Worm (Caenorhabditis elegans) whole organism, young adult: Measurements from ENCODE around the gene C32D5.11.

ENCODE experiments used
- B0019.2 ChIP-seq: fragments of 200-800 bp; sonication (Bioruptor generic); conservative IDR thresholded peaks from 2 replicates; pipeline ENCODE4 v1.3.6; 2022; ENCODE audit warnings: missing genetic modification reagents, missing genetic modification characterization, missing compliant biosample characterization
- B0261.1 ChIP-seq: sonication (generic microtip); optimal IDR thresholded peaks from 2 replicates; lab custom pipeline; 2016; ENCODE audit warnings: mild to moderate bottlenecking, missing genetic modification characterization, moderate library complexity, missing compliant biosample characterization
- C06A6.2 ChIP-seq: fragments of 200-800 bp; sonication (Bioruptor generic); conservative IDR thresholded peaks from 2 replicates; pipeline ENCODE4 v1.3.6; 2022; ENCODE audit warnings: missing genetic modification characterization, missing compliant biosample characterization
- F22D6.2 ChIP-seq: sonication (generic microtip); optimal IDR thresholded peaks from 2 replicates; lab custom pipeline; 2016; ENCODE audit warnings: mild to moderate bottlenecking, missing genetic modification characterization, missing compliant biosample characterization
- F23B12.7 ChIP-seq: sonication (generic microtip); optimal IDR thresholded peaks from 2 replicates; lab custom pipeline; 2017; ENCODE audit warnings: missing genetic modification characterization, mild to moderate bottlenecking, missing compliant biosample characterization, antibody characterized with exemption, moderate library complexity; ENCODE audit not compliant: insufficient read depth
- F39B2.1 ChIP-seq: fragments of 200-800 bp; sonication (Bioruptor generic); IDR thresholded peaks from 2 replicates; pipeline ENCODE4 v1.3.6; 2022; ENCODE audit warnings: missing genetic modification reagents, missing genetic modification characterization, missing compliant biosample characterization
- F52B5.7 ChIP-seq: sonication (generic microtip); optimal IDR thresholded peaks from 2 replicates; lab custom pipeline; 2016; ENCODE audit warnings: mild to moderate bottlenecking, missing genetic modification characterization, missing compliant biosample characterization
- F57A8.1 ChIP-seq: fragments of 200-800 bp; sonication (Bioruptor generic); optimal IDR thresholded peaks from 2 replicates; lab custom pipeline; 2018; ENCODE audit warnings: mild to moderate bottlenecking, missing genetic modification characterization, moderate library complexity, missing compliant biosample characterization
- K12H6.12 ChIP-seq: fragments of 200-800 bp; sonication (Bioruptor generic); optimal IDR thresholded peaks from 2 replicates; lab custom pipeline; 2018; ENCODE audit warnings: mild to moderate bottlenecking, missing genetic modification characterization, missing compliant biosample characterization
- Y53G8AR.9 ChIP-seq: fragments of 200-800 bp; sonication (Bioruptor generic); conservative IDR thresholded peaks from 2 replicates; pipeline ENCODE4 v1.3.6; 2022; ENCODE audit warnings: missing genetic modification reagents, missing genetic modification characterization, missing compliant biosample characterization
- Y56A3A.18 ChIP-seq: fragments of 200-800 bp; sonication (Bioruptor generic); IDR thresholded peaks from 2 replicates; pipeline ENCODE4 v1.3.6; 2022; ENCODE audit warnings: missing genetic modification reagents, missing genetic modification characterization, missing compliant biosample characterization
- Y67H2A.10 ChIP-seq: fragments of 200-800 bp; sonication (Bioruptor generic); conservative IDR thresholded peaks from 2 replicates; pipeline ENCODE4 v1.3.6; 2022; ENCODE audit warnings: missing genetic modification reagents, missing genetic modification characterization, missing compliant biosample characterization
- Y95B8A.8 ChIP-seq: fragments of 200-800 bp; sonication (Bioruptor generic); IDR thresholded peaks from 2 replicates; pipeline ENCODE4 v1.3.6; 2022; ENCODE audit warnings: missing genetic modification reagents, missing genetic modification characterization, missing compliant biosample characterization
- aptf-2 ChIP-seq: fragments of 200-800 bp; sonication (Bioruptor generic); conservative IDR thresholded peaks from 2 replicates; pipeline ENCODE4 v1.3.6; 2022; ENCODE audit warnings: missing genetic modification reagents, missing genetic modification characterization, missing compliant biosample characterization
- attf-5 ChIP-seq: fragments of 200-800 bp; sonication (Bioruptor generic); optimal IDR thresholded peaks from 2 replicates; lab custom pipeline; 2018; ENCODE audit warnings: mild to moderate bottlenecking, missing genetic modification characterization, missing compliant biosample characterization
- ceh-27 ChIP-seq: fragments of 200-800 bp; sonication (Bioruptor generic); optimal IDR thresholded peaks from 2 replicates; lab custom pipeline; 2018; ENCODE audit warnings: mild to moderate bottlenecking, missing genetic modification characterization, moderate library complexity, missing compliant biosample characterization
- ceh-91 ChIP-seq: fragments of 200-800 bp; sonication (Bioruptor generic); IDR thresholded peaks from 2 replicates; pipeline ENCODE4 v1.3.6; 2022; ENCODE audit warnings: missing genetic modification reagents, missing genetic modification characterization, missing compliant biosample characterization
- dpff-1 ChIP-seq: sonication (generic microtip); optimal IDR thresholded peaks from 2 replicates; lab custom pipeline; 2017; ENCODE audit warnings: mild to moderate bottlenecking, missing genetic modification characterization, missing compliant biosample characterization
- dpl-1 ChIP-seq: fragments of 150-350 bp; optimal IDR thresholded peaks from 2 replicates; lab custom pipeline; 2014; ENCODE audit warnings: missing biosample characterization, missing genetic modification reagents, missing genetic modification characterization
- efl-1 ChIP-seq: fragments of 150-350 bp; optimal IDR thresholded peaks from 2 replicates; lab custom pipeline; 2014; ENCODE audit warnings: missing biosample characterization, missing genetic modification reagents, missing genetic modification characterization
- egl-18 ChIP-seq: fragments of 200-800 bp; sonication (Bioruptor generic); IDR thresholded peaks from 2 replicates; pipeline ENCODE4 v1.3.6; 2022; ENCODE audit warnings: missing genetic modification reagents, missing genetic modification characterization, missing compliant biosample characterization
- egrh-3 ChIP-seq: fragments of 200-800 bp; sonication (Bioruptor generic); IDR thresholded peaks from 2 replicates; pipeline ENCODE4 v1.3.6; 2022; ENCODE audit warnings: missing genetic modification reagents, missing genetic modification characterization, missing compliant biosample characterization
- hlh-26 ChIP-seq: fragments of 200-800 bp; sonication (Bioruptor generic); conservative IDR thresholded peaks from 2 replicates; pipeline ENCODE4 v1.3.6; 2022; ENCODE audit warnings: missing genetic modification reagents, missing genetic modification characterization, missing compliant biosample characterization
- hmg-20 ChIP-seq: fragments of 200-800 bp; sonication (Bioruptor generic); IDR thresholded peaks from 2 replicates; pipeline ENCODE4 v1.3.6; 2022; ENCODE audit warnings: missing genetic modification reagents, missing genetic modification characterization, missing compliant biosample characterization
- hrde-1 ChIP-seq: sonication (generic microtip); optimal IDR thresholded peaks from 2 replicates; lab custom pipeline; 2016; ENCODE audit warnings: missing genetic modification characterization, mild to moderate bottlenecking, missing compliant biosample characterization, moderate library complexity, missing genotype, missing genetic modification reagents, borderline replicate concordance
- lin-26 ChIP-seq: fragments of 200-800 bp; sonication (Bioruptor generic); IDR thresholded peaks from 2 replicates; pipeline ENCODE4 v1.3.6; 2022; ENCODE audit warnings: missing genetic modification reagents, missing genetic modification characterization, missing compliant biosample characterization
- lin-40 ChIP-seq: sonication (generic microtip); optimal IDR thresholded peaks from 2 replicates; lab custom pipeline; 2016; ENCODE audit warnings: missing genetic modification characterization, mild to moderate bottlenecking, missing compliant biosample characterization, missing genotype, missing genetic modification reagents
- madf-10 ChIP-seq: sonication (generic microtip); optimal IDR thresholded peaks from 2 replicates; lab custom pipeline; 2016; ENCODE audit warnings: mild to moderate bottlenecking, missing genetic modification characterization, missing compliant biosample characterization
- madf-6 ChIP-seq: fragments of 200-800 bp; sonication (Bioruptor generic); IDR thresholded peaks from 2 replicates; pipeline ENCODE4 v1.3.6; 2022; ENCODE audit warnings: missing genetic modification reagents, missing genetic modification characterization, missing compliant biosample characterization
- madf-8 ChIP-seq: fragments of 200-800 bp; sonication (Bioruptor generic); conservative IDR thresholded peaks from 2 replicates; pipeline ENCODE4 v1.3.6; 2022; ENCODE audit warnings: missing genetic modification reagents, missing genetic modification characterization, missing compliant biosample characterization
- mcd-1 ChIP-seq: fragments of 200-800 bp; sonication (Bioruptor generic); IDR thresholded peaks from 2 replicates; pipeline ENCODE4 v1.3.6; 2022; ENCODE audit warnings: missing genetic modification reagents, missing genetic modification characterization, missing compliant biosample characterization
- mel-28 ChIP-seq: sonication (generic microtip); optimal IDR thresholded peaks from 2 replicates; lab custom pipeline; 2016; ENCODE audit warnings: borderline replicate concordance, mild to moderate bottlenecking, missing genetic modification characterization, missing compliant biosample characterization
- nfya-2 ChIP-seq: fragments of 200-800 bp; sonication (Bioruptor generic); IDR thresholded peaks from 2 replicates; pipeline ENCODE4 v1.3.6; 2022; ENCODE audit warnings: missing genetic modification reagents, missing genetic modification characterization, missing compliant biosample characterization
- pbrm-1 ChIP-seq: fragments of 200-800 bp; sonication (Bioruptor generic); IDR thresholded peaks from 2 replicates; pipeline ENCODE4 v1.3.6; 2022; ENCODE audit warnings: missing genetic modification reagents, missing genetic modification characterization, missing compliant biosample characterization
- rcor-1 ChIP-seq: fragments of 200-800 bp; sonication (Bioruptor generic); IDR thresholded peaks from 2 replicates; pipeline ENCODE4 v1.3.6; 2022; ENCODE audit warnings: missing genetic modification reagents, missing genetic modification characterization, missing compliant biosample characterization
- sdz-38 ChIP-seq: sonication (generic microtip); optimal IDR thresholded peaks from 2 replicates; lab custom pipeline; 2016; ENCODE audit warnings: missing genotype, missing genetic modification characterization, missing compliant biosample characterization
- snpc-1.3 ChIP-seq: sonication (generic microtip); optimal IDR thresholded peaks from 2 replicates; lab custom pipeline; 2017; ENCODE audit warnings: missing genetic modification characterization, mild to moderate bottlenecking, missing compliant biosample characterization, antibody characterized with exemption, moderate library complexity, missing genotype, missing genetic modification reagents; ENCODE audit not compliant: insufficient read depth
- snpc-3.4 ChIP-seq: sonication (generic microtip); optimal IDR thresholded peaks from 2 replicates; lab custom pipeline; 2017; ENCODE audit warnings: missing genetic modification characterization, mild to moderate bottlenecking, missing compliant biosample characterization, antibody characterized with exemption, moderate library complexity, missing genotype, missing genetic modification reagents
- somi-1 ChIP-seq: fragments of 200-800 bp; sonication (Bioruptor generic); optimal IDR thresholded peaks from 2 replicates; lab custom pipeline; 2018; ENCODE audit warnings: mild to moderate bottlenecking, missing genetic modification characterization, missing compliant biosample characterization
- zfh-2 ChIP-seq: fragments of 200-800 bp; sonication (Bioruptor generic); conservative IDR thresholded peaks from 2 replicates; pipeline ENCODE4 v1.3.6; 2022; ENCODE audit warnings: missing genetic modification reagents, missing genetic modification characterization, missing compliant biosample characterization
- ztf-28 ChIP-seq: fragments of 200-800 bp; sonication (Bioruptor generic); IDR thresholded peaks from 2 replicates; pipeline ENCODE4 v1.3.6; 2022; ENCODE audit warnings: missing genetic modification reagents, missing genetic modification characterization, missing compliant biosample characterization
- ztf-3 ChIP-seq: fragments of 200-800 bp; sonication (Bioruptor generic); optimal IDR thresholded peaks from 2 replicates; lab custom pipeline; 2018; ENCODE audit warnings: mild to moderate bottlenecking, missing genetic modification characterization, missing compliant biosample characterization

C32D5.11 gene

ce11 chrII:6346551-6347079 is 8.6 kb downstream of the C32D5.11 start (continued):
- TF ChIP-seq Y56A3A.18 (GFP tag; lab: Robert Waterston, UW) (peak; percentile 83; the same call in 1 of the 2 replicates), Y67H2A.10 (no peak), hrde-1 (peak; percentile 50), B0261.1 (tag; lab: Kevin White, UChicago) (peak; percentile 18), snpc-1.3 (tag; lab: Kevin White, UChicago) (no peak), lin-40 (tag; lab: Kevin White, UChicago) (peak; percentile 83), snpc-3.4 (tag; lab: Kevin White, UChicago) (no peak), ztf-28 (GFP tag; lab: Robert Waterston, UW) (no peak), dpff-1 (tag; lab: Kevin White, UChicago) (peak; percentile 48), hmg-20 (no peak), madf-8 (GFP tag; lab: Robert Waterston, UW) (no peak), madf-6 (peak; percentile 29; the same call in 1 of the 2 replicates), F23B12.7 (tag; lab: Kevin White, UChicago) (peak; percentile 96), F39B2.1 (GFP tag; lab: Robert Waterston, UW) (no peak), nfya-2 (GFP tag; lab: Robert Waterston, UW) (peak; percentile 81; the same call in 1 of the 2 replicates), sdz-38 (tag; lab: Kevin White, UChicago) (no peak), F52B5.7 (tag; lab: Kevin White, UChicago) (peak; percentile 85), rcor-1 (GFP tag; lab: Robert Waterston, UW) (peak; percentile 43; the same call in 1 of the 2 replicates), madf-10 (tag; lab: Kevin White, UChicago) (peak; percentile 68), dpl-1 (GFP tag; lab: Kevin White, UChicago) (no peak), Y53G8AR.9 (GFP tag; lab: Robert Waterston, UW) (peak; percentile 97), B0019.2 (no peak), K12H6.12 (peak; percentile 58), hlh-26 (GFP tag; lab: Robert Waterston, UW) (no peak), pbrm-1 (GFP tag; lab: Robert Waterston, UW) (peak; percentile 73; the same call in 1 of the 2 replicates), efl-1 (no peak), aptf-2 (GFP tag; lab: Robert Waterston, UW) (no peak), F22D6.2 (tag; lab: Kevin White, UChicago) (peak; percentile 39), attf-5 (GFP tag; lab: Kevin White, UChicago) (peak; percentile 64), F57A8.1 (GFP tag; lab: Kevin White, UChicago) (no peak), somi-1 (peak; percentile 71), ceh-91 (GFP tag; lab: Robert Waterston, UW) (no peak), zfh-2 (no peak), mcd-1 (GFP tag; lab: Robert Waterston, UW) (peak; percentile 57; the same call in 1 of the 2 replicates), ceh-27 (GFP tag; lab: Kevin White, UChicago) (peak; percentile 22), egl-18 (no peak), ztf-3 (peak; percentile 66), egrh-3 (GFP tag; lab: Robert Waterston, UW) (no peak), lin-26 (GFP tag; lab: Robert Waterston, UW) (peak; percentile 62; the same call in 1 of the 2 replicates), Y95B8A.8 (GFP tag; lab: Robert Waterston, UW) (peak; percentile 60; the same call in 1 of the 2 replicates), C06A6.2 (GFP tag; lab: Robert Waterston, UW) (peak; percentile 67), mel-28 (tag; lab: Kevin White, UChicago) (peak; percentile 75)
